Fruit fly (Drosophila melanogaster) whole organism, prepupa: ENCODE measurements around the gene CG2964.

Experiments used
- CG10631 ChIP-seq: fragments of 200-800 bp; sonication (Bioruptor generic); optimal IDR thresholded peaks from 2 replicates; lab custom pipeline; 2016; ENCODE audit warnings: missing biosample characterization, missing genetic modification characterization
- CG11902 ChIP-seq: fragments of 200-800 bp; sonication (Bioruptor generic); optimal IDR thresholded peaks from 3 replicates; lab custom pipeline; 2016; ENCODE audit warnings: missing biosample characterization, missing genetic modification characterization
- CG15336 ChIP-seq: fragments of 200-800 bp; sonication (Bioruptor generic); IDR thresholded peaks from 2 replicates; pipeline ENCODE4 v1.3.6; 2022; ENCODE audit warnings: missing biosample characterization, missing genetic modification characterization
- CG3032 ChIP-seq: fragments of 200-800 bp; optimal IDR thresholded peaks from 2 replicates; lab custom pipeline; 2019; ENCODE audit warnings: missing biosample characterization, mild to moderate bottlenecking, missing genetic modification characterization, moderate library complexity
- CG31627 ChIP-seq: fragments of 200-800 bp; sonication (Bioruptor generic); optimal IDR thresholded peaks from 3 replicates; lab custom pipeline; 2016; ENCODE audit warnings: missing biosample characterization, missing genetic modification characterization
- CG32006 ChIP-seq: fragments of 200-800 bp; sonication (Bioruptor generic); optimal IDR thresholded peaks from 3 replicates; lab custom pipeline; 2017; ENCODE audit warnings: missing biosample characterization, mild to moderate bottlenecking, missing genetic modification characterization
- CG34406 ChIP-seq: fragments of 200-800 bp; sonication (Bioruptor generic); optimal IDR thresholded peaks from 3 replicates; lab custom pipeline; 2016; ENCODE audit warnings: missing biosample characterization, missing genetic modification characterization
- CG3919 ChIP-seq: fragments of 200-800 bp; sonication (Bioruptor generic); optimal IDR thresholded peaks from 3 replicates; lab custom pipeline; 2016; ENCODE audit warnings: missing biosample characterization, missing genetic modification characterization
- CG6163 ChIP-seq: fragments of 200-800 bp; sonication (Bioruptor generic); IDR thresholded peaks from 3 replicates; pipeline ENCODE4 v1.3.6; 2022; ENCODE audit warnings: missing biosample characterization, missing genetic modification characterization
- CG6276 ChIP-seq: fragments of 200-800 bp; sonication (Bioruptor generic); optimal IDR thresholded peaks from 2 replicates; lab custom pipeline; 2017; ENCODE audit warnings: missing biosample characterization, mild to moderate bottlenecking, missing genetic modification characterization
- CG6808 ChIP-seq: fragments of 200-800 bp; sonication (Bioruptor generic); optimal IDR thresholded peaks from 3 replicates; lab custom pipeline; 2017; ENCODE audit warnings: missing biosample characterization, missing genetic modification characterization, mild to moderate bottlenecking, moderate library complexity, missing genetic modification reagents
- CG7368 ChIP-seq: fragments of 200-800 bp; sonication (Bioruptor generic); optimal IDR thresholded peaks from 3 replicates; lab custom pipeline; 2016; ENCODE audit warnings: missing biosample characterization, missing genetic modification characterization
- CG8119 ChIP-seq: fragments of 200-800 bp; sonication (Bioruptor generic); IDR thresholded peaks from 3 replicates; pipeline ENCODE4 v1.3.6; 2022; ENCODE audit warnings: missing biosample characterization, missing genetic modification characterization
- CG8319 ChIP-seq: fragments of 200-800 bp; sonication (Bioruptor generic); optimal IDR thresholded peaks from 3 replicates; lab custom pipeline; 2016; ENCODE audit warnings: missing biosample characterization, missing genetic modification characterization
- CG8632 ChIP-seq: fragments of 200-800 bp; sonication (Bioruptor generic); optimal IDR thresholded peaks from 3 replicates; lab custom pipeline; 2016; ENCODE audit warnings: missing biosample characterization, missing genetic modification characterization
- Eip75B ChIP-seq: fragments of 200-800 bp; sonication (Bioruptor generic); optimal IDR thresholded peaks from 3 replicates; lab custom pipeline; 2016; ENCODE audit warnings: missing biosample characterization, missing genetic modification characterization
- Eip78C ChIP-seq: fragments of 200-800 bp; sonication (Bioruptor generic); peaks from one replicate; lab custom pipeline; 2016; ENCODE audit warnings: missing biosample characterization, missing genetic modification characterization
- Eip93F ChIP-seq: fragments of 200-800 bp; sonication (Bioruptor generic); optimal IDR thresholded peaks from 2 replicates; lab custom pipeline; 2016; ENCODE audit warnings: missing biosample characterization, mild to moderate bottlenecking, missing genetic modification characterization
- Ets21C ChIP-seq: fragments of 200-800 bp; sonication (Bioruptor generic); optimal IDR thresholded peaks from 3 replicates; lab custom pipeline; 2016; ENCODE audit warnings: missing biosample characterization, missing genetic modification characterization
- Ets96B ChIP-seq: fragments of 200-800 bp; optimal IDR thresholded peaks from 2 replicates; lab custom pipeline; 2019; ENCODE audit warnings: missing biosample characterization, mild to moderate bottlenecking, missing genetic modification characterization, moderate library complexity
- Gug ChIP-seq: fragments of 200-800 bp; sonication (Bioruptor generic); IDR thresholded peaks from 2 replicates; pipeline ENCODE4 v1.3.6; 2022; ENCODE audit warnings: missing biosample characterization, missing genetic modification characterization
- Hr38 ChIP-seq: sonication (Bioruptor generic); optimal IDR thresholded peaks from 2 replicates; lab custom pipeline; 2016; ENCODE audit warnings: missing biosample characterization, missing genetic modification characterization
- Hr39 ChIP-seq: fragments of 200-800 bp; sonication (Bioruptor generic); optimal IDR thresholded peaks from 2 replicates; lab custom pipeline; 2016; ENCODE audit warnings: missing biosample characterization, missing genetic modification characterization
- Hr4 ChIP-seq: fragments of 200-800 bp; sonication (Bioruptor generic); optimal IDR thresholded peaks from 3 replicates; lab custom pipeline; 2016; ENCODE audit warnings: missing biosample characterization, missing genetic modification characterization
- Lpt ChIP-seq: fragments of 200-800 bp; sonication (Bioruptor generic); optimal IDR thresholded peaks from 3 replicates; lab custom pipeline; 2016; ENCODE audit warnings: missing biosample characterization, missing genetic modification characterization
- Met ChIP-seq: fragments of 200-800 bp; sonication (Bioruptor generic); optimal IDR thresholded peaks from 3 replicates; lab custom pipeline; 2016; ENCODE audit warnings: missing biosample characterization, missing genetic modification characterization
- OdsH ChIP-seq: fragments of 200-800 bp; sonication (Bioruptor generic); optimal IDR thresholded peaks from 3 replicates; lab custom pipeline; 2016; ENCODE audit warnings: missing biosample characterization, missing genetic modification characterization
- Sox15 ChIP-seq: fragments of 200-800 bp; sonication (Bioruptor generic); optimal IDR thresholded peaks from 3 replicates; lab custom pipeline; 2016; ENCODE audit warnings: missing biosample characterization, missing genetic modification characterization
- achi ChIP-seq: fragments of 200-800 bp; sonication (Bioruptor generic); optimal IDR thresholded peaks from 3 replicates; lab custom pipeline; 2016; ENCODE audit warnings: missing biosample characterization, missing genetic modification characterization
- acj6 ChIP-seq: fragments of 200-800 bp; sonication (Bioruptor generic); optimal IDR thresholded peaks from 3 replicates; lab custom pipeline; 2016; ENCODE audit warnings: missing biosample characterization, missing genetic modification characterization
- dac ChIP-seq: fragments of 200-800 bp; sonication (Bioruptor generic); optimal IDR thresholded peaks from 2 replicates; lab custom pipeline; 2017; ENCODE audit warnings: missing biosample characterization, mild to moderate bottlenecking, missing genetic modification characterization
- esn ChIP-seq: fragments of 200-800 bp; sonication (Bioruptor generic); optimal IDR thresholded peaks from 2 replicates; lab custom pipeline; 2016; ENCODE audit warnings: missing biosample characterization, mild to moderate bottlenecking, missing genetic modification characterization, moderate library complexity
- fkh ChIP-seq: fragments of 200-800 bp; sonication (Bioruptor generic); optimal IDR thresholded peaks from 3 replicates; lab custom pipeline; 2017; ENCODE audit warnings: missing biosample characterization, mild to moderate bottlenecking, missing genetic modification characterization, moderate library complexity
- pdm3 ChIP-seq: fragments of 200-800 bp; sonication (Bioruptor generic); optimal IDR thresholded peaks from 3 replicates; lab custom pipeline; 2016; ENCODE audit warnings: missing biosample characterization, missing genetic modification characterization
- salr ChIP-seq, 2 experiments: fragments of 200-800 bp; sonication (Bioruptor generic); optimal IDR thresholded peaks; 3 replicates each; lab custom pipeline; 2016 to 2018; ENCODE audit warnings: missing biosample characterization in 2 of 2, missing genetic modification characterization in 2 of 2, mild to moderate bottlenecking in 1 of 2
- spab ChIP-seq: fragments of 200-800 bp; sonication (Bioruptor generic); optimal IDR thresholded peaks from 2 replicates; lab custom pipeline; 2017; ENCODE audit warnings: missing biosample characterization, mild to moderate bottlenecking, missing genetic modification characterization, missing genetic modification reagents
- svp ChIP-seq: fragments of 200-800 bp; sonication (Bioruptor generic); peaks from one replicate; lab custom pipeline; 2016; ENCODE audit warnings: missing biosample characterization, missing genetic modification characterization
- topi ChIP-seq: fragments of 200-800 bp; sonication (Bioruptor generic); optimal IDR thresholded peaks from 3 replicates; lab custom pipeline; 2016; ENCODE audit warnings: missing biosample characterization, missing genetic modification characterization
- vri ChIP-seq: fragments of 200-800 bp; sonication (Bioruptor generic); optimal IDR thresholded peaks from 3 replicates; lab custom pipeline; 2016; ENCODE audit warnings: missing biosample characterization, mild to moderate bottlenecking, missing genetic modification characterization

CG2964 gene

DNA sequence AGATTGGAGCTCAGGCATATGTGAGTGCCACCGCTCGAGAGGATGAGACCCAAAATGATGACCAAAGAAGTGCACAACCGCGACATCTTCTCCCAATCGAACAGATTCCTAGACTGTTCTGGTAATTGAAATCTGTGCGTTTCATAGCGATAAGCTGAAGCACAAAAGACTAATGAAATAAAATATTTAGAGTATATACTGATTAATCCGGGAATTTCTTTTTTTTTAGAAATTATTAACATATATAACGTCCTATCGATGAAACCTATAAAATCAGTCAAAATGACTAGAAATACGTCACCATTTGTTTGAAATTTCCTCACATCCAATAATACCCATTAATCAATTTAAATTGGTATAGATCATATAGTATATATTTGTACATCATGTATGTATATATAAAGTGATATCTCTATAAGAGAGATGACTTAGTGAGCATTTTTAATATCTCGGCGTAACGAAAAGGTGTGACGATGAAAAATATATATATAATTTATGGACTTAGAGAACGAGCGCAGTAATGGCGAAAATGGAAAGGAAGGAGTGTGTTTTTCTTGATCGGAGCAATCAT lies 35.0 kb downstream of the CG2964 start, which contains the start of the genes CG3117 and CG2983:
Gene CG3117 (minus strand): TSS at position 101 of the 571 bp plus-strand sequence.
Gene CG2983 (plus strand): TSS at position 521 of the 571 bp plus-strand sequence.
- no peak for TF ChIP-seq CG31627 (GFP tag; lab: Kevin White, UChicago)
- no peak for TF ChIP-seq svp
- no peak for TF ChIP-seq Ets21C
- no peak for TF ChIP-seq Hr39 (GFP tag; lab: Kevin White, UChicago)
- TF ChIP-seq Lpt (GFP tag; lab: Kevin White, UChicago): no peak
- TF ChIP-seq fkh (GFP tag; lab: Kevin White, UChicago): no peak
- TF ChIP-seq topi: no peak
- no peak for TF ChIP-seq CG6276
- no peak for TF ChIP-seq CG15336
- TF ChIP-seq CG11902 (GFP tag; lab: Kevin White, UChicago): no peak

DNA sequence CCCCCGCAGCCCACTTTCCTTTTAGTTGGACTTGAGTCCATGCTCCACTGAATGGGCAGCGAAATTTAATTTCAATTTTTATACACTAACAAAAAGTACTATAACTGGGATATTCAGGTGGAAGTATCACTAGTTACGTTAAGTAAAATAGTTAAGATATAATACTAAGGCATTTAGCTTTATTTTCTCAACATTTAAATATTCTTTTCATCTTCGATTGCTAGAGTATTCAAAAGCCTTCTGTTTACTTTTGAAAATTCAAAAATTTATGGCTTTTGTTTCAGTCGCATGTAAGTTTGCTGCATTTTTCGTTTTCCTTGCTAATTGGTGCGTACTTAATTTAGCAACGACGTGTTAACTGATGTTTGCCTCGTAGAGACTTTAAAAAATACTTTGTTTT lies 39.4 kb downstream of the CG2964 start:
- TF ChIP-seq salr (GFP tag; optimal IDR thresholded peaks at IDR 0.05; lab: Kevin White, UChicago): no peak
- no peak for TF ChIP-seq esn
- TF ChIP-seq spab (GFP tag; lab: Kevin White, UChicago): no peak
- peak; percentile 6 for TF ChIP-seq achi (GFP tag; lab: Kevin White, UChicago)
- TF ChIP-seq acj6: peak; percentile 19
- no peak for TF ChIP-seq CG31627 (GFP tag; lab: Kevin White, UChicago)
- no peak for TF ChIP-seq CG8632
- TF ChIP-seq CG8119: peak; percentile 64
- TF ChIP-seq Met (GFP tag; lab: Kevin White, UChicago): no peak
- no peak for TF ChIP-seq OdsH (GFP tag; lab: Kevin White, UChicago)
- no peak for TF ChIP-seq Eip93F (GFP tag; lab: Kevin White, UChicago)
- no peak for TF ChIP-seq Eip75B
- peak; percentile 62 for TF ChIP-seq CG32006
- no peak for TF ChIP-seq Ets21C
- peak; percentile 27 for TF ChIP-seq Hr4
- TF ChIP-seq CG3919 (GFP tag; lab: Kevin White, UChicago): no peak
- no peak for TF ChIP-seq CG34406 (GFP tag; lab: Kevin White, UChicago)
- TF ChIP-seq topi: no peak
- TF ChIP-seq vri (GFP tag; lab: Kevin White, UChicago): no peak
- no peak for TF ChIP-seq CG6808 (GFP tag; lab: Kevin White, UChicago)
- peak; percentile 69 for TF ChIP-seq CG15336
- TF ChIP-seq svp: no peak
- no peak for TF ChIP-seq CG6163 (GFP tag; lab: Robert Waterston, UW)
- TF ChIP-seq dac (GFP tag; lab: Kevin White, UChicago): no peak
- TF ChIP-seq CG8319: no peak
- no peak for TF ChIP-seq pdm3 (GFP tag; lab: Kevin White, UChicago)
- TF ChIP-seq Hr39 (GFP tag; lab: Kevin White, UChicago): no peak
- no peak for TF ChIP-seq Hr38
- TF ChIP-seq CG6276: peak; percentile 24
- TF ChIP-seq Eip78C (GFP tag; lab: Kevin White, UChicago): peak; percentile 64
- TF ChIP-seq Ets96B (tag; lab: Kevin White, UChicago): no peak

DNA sequence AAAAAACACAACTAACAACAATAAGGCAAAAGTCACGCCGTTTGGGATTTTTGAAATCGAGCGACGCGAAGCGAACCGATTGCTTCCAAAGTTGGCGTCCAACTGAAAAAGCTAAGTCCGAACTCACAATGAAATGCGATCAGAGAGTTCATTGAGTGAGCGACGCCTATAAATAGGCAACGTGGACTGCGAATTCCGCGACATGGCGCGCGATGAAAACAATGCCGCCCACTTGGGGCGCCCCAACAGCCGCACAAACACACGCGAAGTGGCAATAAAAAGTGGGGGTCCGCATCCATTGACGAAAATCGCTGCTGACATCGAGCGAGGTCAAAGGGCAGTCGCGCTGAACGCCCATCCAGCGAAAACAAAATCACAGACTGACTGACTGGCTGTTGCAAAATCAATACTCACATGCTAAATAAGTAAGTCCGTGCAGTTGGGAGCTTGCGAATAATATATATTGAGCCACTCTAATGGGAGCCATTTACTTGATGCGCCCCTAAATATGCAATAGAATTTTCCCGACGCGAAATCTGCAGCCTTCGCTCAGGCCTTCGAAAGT lies 43.0 kb downstream of the CG2964 start:
- TF ChIP-seq CG7368 (GFP tag; lab: Kevin White, UChicago) (no peak), Ets96B (tag; lab: Kevin White, UChicago) (no peak), CG3032 (tag; lab: Kevin White, UChicago) (no peak), Sox15 (no peak), CG3919 (GFP tag; lab: Kevin White, UChicago) (no peak), CG15336 (no peak), CG8119 (peak; percentile 52; the same call in 2 of the 3 replicates), CG10631 (GFP tag; lab: Kevin White, UChicago) (no peak), Gug (GFP tag; lab: Robert Waterston, UW) (no peak), topi (no peak), Hr38 (no peak), acj6 (peak; percentile 13), achi (GFP tag; lab: Kevin White, UChicago) (no peak), vri (GFP tag; lab: Kevin White, UChicago) (no peak), Eip75B (no peak), svp (peak; percentile 76), Lpt (GFP tag; lab: Kevin White, UChicago) (no peak)
- TF ChIP-seq, all 60 proteins: peak for 3
